Worm (Caenorhabditis elegans) whole organism, young adult: ENCODE results near the gene mltn-8.

Experiments used
- B0336.3 ChIP-seq: fragments of 200-800 bp; sonication (Bioruptor generic); IDR thresholded peaks from 2 replicates; pipeline ENCODE4 v1.3.6; 2022; ENCODE audit warnings: missing genetic modification characterization, missing compliant biosample characterization
- F10E7.11 ChIP-seq: sonication (generic microtip); optimal IDR thresholded peaks from 2 replicates; lab custom pipeline; 2017; ENCODE audit warnings: mild to moderate bottlenecking, missing genetic modification characterization, moderate library complexity, missing compliant biosample characterization
- F52B5.7 ChIP-seq: sonication (generic microtip); optimal IDR thresholded peaks from 2 replicates; lab custom pipeline; 2016; ENCODE audit warnings: mild to moderate bottlenecking, missing genetic modification characterization, missing compliant biosample characterization
- F57A8.1 ChIP-seq: fragments of 200-800 bp; sonication (Bioruptor generic); optimal IDR thresholded peaks from 2 replicates; lab custom pipeline; 2018; ENCODE audit warnings: mild to moderate bottlenecking, missing genetic modification characterization, moderate library complexity, missing compliant biosample characterization
- K12H6.12 ChIP-seq: fragments of 200-800 bp; sonication (Bioruptor generic); optimal IDR thresholded peaks from 2 replicates; lab custom pipeline; 2018; ENCODE audit warnings: mild to moderate bottlenecking, missing genetic modification characterization, missing compliant biosample characterization
- T07F8.4 ChIP-seq: sonication (generic microtip); optimal IDR thresholded peaks from 2 replicates; lab custom pipeline; 2016; ENCODE audit warnings: mild to moderate bottlenecking, missing genetic modification characterization, moderate library complexity, missing compliant biosample characterization
- T26A5.8 ChIP-seq: sonication (generic microtip); optimal IDR thresholded peaks from 2 replicates; lab custom pipeline; 2016; ENCODE audit warnings: missing genetic modification characterization, missing compliant biosample characterization
- Y67H2A.10 ChIP-seq: fragments of 200-800 bp; sonication (Bioruptor generic); conservative IDR thresholded peaks from 2 replicates; pipeline ENCODE4 v1.3.6; 2022; ENCODE audit warnings: missing genetic modification reagents, missing genetic modification characterization, missing compliant biosample characterization
- Y95B8A.8 ChIP-seq: fragments of 200-800 bp; sonication (Bioruptor generic); IDR thresholded peaks from 2 replicates; pipeline ENCODE4 v1.3.6; 2022; ENCODE audit warnings: missing genetic modification reagents, missing genetic modification characterization, missing compliant biosample characterization
- atf-7 ChIP-seq: sonication (generic microtip); optimal IDR thresholded peaks from 2 replicates; lab custom pipeline; 2017; ENCODE audit warnings: mild to moderate bottlenecking, missing genetic modification characterization, missing compliant biosample characterization
- cebp-1 ChIP-seq, 2 experiments: fragments of 200-800 bp in 1 of 2; sonication (Bioruptor generic) in 1 of 2; sonication (generic microtip) in 1 of 2; IDR thresholded peaks in 1 of 2; optimal IDR thresholded peaks in 1 of 2; 2 replicates each; pipeline versions ENCODE4 v1.3.6 to Lab custom; 2017 to 2022; ENCODE audit warnings: missing compliant biosample characterization in 2 of 2, missing genetic modification characterization in 2 of 2, mild to moderate bottlenecking in 1 of 2, missing genetic modification reagents in 1 of 2, moderate library complexity in 1 of 2
- ceh-58 ChIP-seq: fragments of 200-800 bp; sonication (Bioruptor generic); IDR thresholded peaks from 2 replicates; pipeline ENCODE4 v1.3.6; 2022; ENCODE audit warnings: missing genetic modification characterization, missing compliant biosample characterization
- ceh-91 ChIP-seq: fragments of 200-800 bp; sonication (Bioruptor generic); IDR thresholded peaks from 2 replicates; pipeline ENCODE4 v1.3.6; 2022; ENCODE audit warnings: missing genetic modification reagents, missing genetic modification characterization, missing compliant biosample characterization
- hlh-12 ChIP-seq: sonication (generic microtip); optimal IDR thresholded peaks from 2 replicates; lab custom pipeline; 2016; ENCODE audit warnings: missing genetic modification characterization, missing compliant biosample characterization
- hlh-26 ChIP-seq: fragments of 200-800 bp; sonication (Bioruptor generic); conservative IDR thresholded peaks from 2 replicates; pipeline ENCODE4 v1.3.6; 2022; ENCODE audit warnings: missing genetic modification reagents, missing genetic modification characterization, missing compliant biosample characterization
- hmg-1.2 ChIP-seq: fragments of 200-800 bp; sonication (Bioruptor generic); IDR thresholded peaks from 2 replicates; pipeline ENCODE4 v1.3.6; 2022; ENCODE audit warnings: missing genetic modification reagents, missing genetic modification characterization, missing compliant biosample characterization
- let-526 ChIP-seq: fragments of 200-800 bp; sonication (Bioruptor generic); IDR thresholded peaks from 2 replicates; pipeline ENCODE4 v1.3.6; 2022; ENCODE audit warnings: missing genetic modification reagents, missing genetic modification characterization, missing compliant biosample characterization
- let-607 ChIP-seq, 2 experiments: fragments of 200-800 bp in 1 of 2; sonication (Bioruptor generic) in 1 of 2; sonication (generic microtip) in 1 of 2; optimal IDR thresholded peaks; 2 replicates each; lab custom pipeline; 2016 to 2018; ENCODE audit warnings: mild to moderate bottlenecking in 2 of 2, missing compliant biosample characterization in 2 of 2, missing genetic modification characterization in 2 of 2, moderate library complexity in 2 of 2, missing genotype in 1 of 2
- lir-1 ChIP-seq: fragments of 200-800 bp; sonication (Bioruptor generic); conservative IDR thresholded peaks from 2 replicates; pipeline ENCODE4 v1.3.6; 2022; ENCODE audit warnings: missing genetic modification reagents, missing genetic modification characterization, missing compliant biosample characterization
- madf-3 ChIP-seq: fragments of 200-800 bp; sonication (Bioruptor generic); IDR thresholded peaks from 2 replicates; pipeline ENCODE4 v1.3.6; 2022; ENCODE audit warnings: missing genetic modification reagents, missing genetic modification characterization, missing compliant biosample characterization
- nhr-80 ChIP-seq: sonication (generic microtip); optimal IDR thresholded peaks from 2 replicates; lab custom pipeline; 2016; ENCODE audit warnings: missing genetic modification characterization, missing compliant biosample characterization
- pha-4 ChIP-seq: fragments of 150-350 bp; sonication (generic microtip); optimal IDR thresholded peaks from 2 replicates; lab custom pipeline; 2014; ENCODE audit warnings: missing biosample characterization, missing genetic modification reagents, missing genetic modification characterization
- rcor-1 ChIP-seq: fragments of 200-800 bp; sonication (Bioruptor generic); IDR thresholded peaks from 2 replicates; pipeline ENCODE4 v1.3.6; 2022; ENCODE audit warnings: missing genetic modification reagents, missing genetic modification characterization, missing compliant biosample characterization
- repo-1 ChIP-seq: sonication (generic microtip); optimal IDR thresholded peaks from 2 replicates; lab custom pipeline; 2017; ENCODE audit warnings: mild to moderate bottlenecking, missing genetic modification characterization, missing compliant biosample characterization
- snpc-3.4 ChIP-seq: sonication (generic microtip); optimal IDR thresholded peaks from 2 replicates; lab custom pipeline; 2017; ENCODE audit warnings: missing genetic modification characterization, mild to moderate bottlenecking, missing compliant biosample characterization, antibody characterized with exemption, moderate library complexity, missing genotype, missing genetic modification reagents
- tbx-9 ChIP-seq: sonication (generic microtip); optimal IDR thresholded peaks from 2 replicates; lab custom pipeline; 2016; ENCODE audit warnings: borderline replicate concordance, missing genetic modification characterization, inconsistent platforms, missing compliant biosample characterization
- unc-62 ChIP-seq: fragments of 150-350 bp; optimal IDR thresholded peaks from 2 replicates; lab custom pipeline; 2014; ENCODE audit warnings: missing biosample characterization, missing genetic modification reagents, missing genetic modification characterization
- ztf-25 ChIP-seq: fragments of 200-800 bp; sonication (Bioruptor generic); IDR thresholded peaks from 2 replicates; pipeline ENCODE4 v1.3.6; 2022; ENCODE audit warnings: missing genetic modification reagents, missing genetic modification characterization, missing compliant biosample characterization

The mltn-8 gene

ce11 chrV:422133-422532, 42.0 kb upstream of the mltn-8 start, which contains the start of gene dod-20:
Gene dod-20 (plus strand): TSS chrV:422433.
- no peak for TF ChIP-seq F57A8.1
- TF ChIP-seq hlh-26: no peak
- no peak for TF ChIP-seq F10E7.11 (tag; lab: Kevin White, UChicago)
- TF ChIP-seq T26A5.8: no peak
- TF ChIP-seq nhr-80 (tag; lab: Kevin White, UChicago): peak; percentile 34
- TF ChIP-seq Y95B8A.8 (GFP tag; lab: Robert Waterston, UW): no peak
- 0 out of 2 replicates have a peak, but pooled peaks have one; percentile 22 for TF ChIP-seq cebp-1 (GFP tag; IDR thresholded peaks at IDR 0.05; lab: Robert Waterston, UW)
- TF ChIP-seq cebp-1 (tag; optimal IDR thresholded peaks at IDR 0.05; lab: Kevin White, UChicago): no peak

- no peak for TF ChIP-seq ceh-58 (GFP tag; lab: Robert Waterston, UW)
- no peak for TF ChIP-seq hlh-12
- TF ChIP-seq ztf-25: no peak
- TF ChIP-seq ceh-91 (GFP tag; lab: Robert Waterston, UW): no peak
Measured at ce11 chrV:418432-418831, 38.3 kb upstream of the mltn-8 start, which contains the start of gene Y39D8A.1. Gene Y39D8A.1 (plus strand): TSS chrV:418732.

ce11 chrV:417656-418353, 37.7 kb upstream of the mltn-8 start, which contains the start of gene irg-8:
Gene irg-8 (minus strand): TSS chrV:417706.
- TF ChIP-seq F52B5.7 (no peak), let-607 (tag; optimal IDR thresholded peaks at IDR 0.05; lab: Kevin White, UChicago) (peak in 1 of 2 experiments; percentile 45), unc-62 (GFP tag; lab: Kevin White, UChicago) (peak; percentile 70), let-526 (GFP tag; lab: Robert Waterston, UW) (no peak), snpc-3.4 (no peak), rcor-1 (GFP tag; lab: Robert Waterston, UW) (no peak), T07F8.4 (tag; lab: Kevin White, UChicago) (no peak), nhr-80 (tag; lab: Kevin White, UChicago) (peak; percentile 35), atf-7 (tag; lab: Kevin White, UChicago) (peak; percentile 79), K12H6.12 (tag; lab: Kevin White, UChicago) (no peak), Y67H2A.10 (GFP tag; lab: Robert Waterston, UW) (no peak)

ce11 chrV:415072-415471, 35.0 kb upstream of the mltn-8 start:
- TF ChIP-seq nhr-80 (tag; lab: Kevin White, UChicago) (peak; percentile 24), ztf-25 (no peak), madf-3 (GFP tag; lab: Robert Waterston, UW) (no peak), hmg-1.2 (no peak), pha-4 (no peak), unc-62 (GFP tag; lab: Kevin White, UChicago) (peak; percentile 46), ceh-91 (GFP tag; lab: Robert Waterston, UW) (no peak), lir-1 (no peak), F10E7.11 (tag; lab: Kevin White, UChicago) (no peak)

ce11 chrV:414630-415029, 34.5 kb upstream of the mltn-8 start, which contains the start of gene dod-19:
Gene dod-19 (minus strand): TSS chrV:414759.
- peak; percentile 17 for TF ChIP-seq nhr-80 (tag; lab: Kevin White, UChicago)
- no peak for TF ChIP-seq hmg-1.2

- TF ChIP-seq repo-1 (tag; lab: Kevin White, UChicago) (no peak), tbx-9 (tag; lab: Kevin White, UChicago) (no peak), B0336.3 (GFP tag; lab: Robert Waterston, UW) (no peak)
Measured at ce11 chrV:412820-413219, 32.7 kb upstream of the mltn-8 start.
